Fruit fly (Drosophila melanogaster): ENCODE measurements around the gene CG13065.

The CG13065 gene

DNA sequence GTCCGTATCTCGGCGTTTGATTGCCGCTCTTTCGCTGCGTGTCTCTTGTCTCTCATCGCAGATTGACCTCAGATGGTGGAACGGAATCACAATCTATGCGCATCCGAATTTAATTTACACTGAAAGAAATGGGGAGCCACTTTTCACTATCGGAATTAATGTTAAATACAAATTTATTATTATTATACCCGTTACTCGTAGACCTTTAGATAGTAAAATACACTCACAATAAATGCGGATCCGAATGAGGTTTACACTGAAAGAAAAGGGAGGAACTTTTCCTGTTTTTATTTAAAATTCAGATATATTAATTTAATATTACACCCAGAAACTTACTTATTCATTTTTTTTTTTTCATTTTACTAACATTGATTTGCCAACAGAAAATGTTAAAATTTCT, 11.8 kb downstream of the CG13065 start (continued):
- peak; percentile 2 for TF ChIP-seq nmo (GFP tag; optimal IDR thresholded peaks at IDR 0.05)
- TF ChIP-seq dpn (GFP tag; optimal IDR thresholded peaks at IDR 0.05) = peak in 1 of 2 experiments; percentile 38
- no peak; the same call in 1 of the 2 replicates for TF ChIP-seq CG10366 (GFP tag; IDR thresholded peaks at IDR 0.05)
- no peak for TF ChIP-seq CG4360 (GFP tag; IDR thresholded peaks at IDR 0.05)
- TF ChIP-seq Ada2b (GFP tag; IDR thresholded peaks at IDR 0.05) = peak; percentile 58; the same call in 1 of the 2 replicates
- peak; percentile 22 for TF ChIP-seq Blimp-1 (GFP tag; optimal IDR thresholded peaks at IDR 0.05)
- TF ChIP-seq H15 (GFP tag; IDR thresholded peaks at IDR 0.05) = peak; percentile 53; the same call in 1 of the 3 replicates
- peak; percentile 47; the same call in 1 of the 3 replicates for TF ChIP-seq ase (GFP tag; IDR thresholded peaks at IDR 0.05)
- TF ChIP-seq ap (GFP tag; IDR thresholded peaks at IDR 0.05) = peak; percentile 65
- TF ChIP-seq fu2 (GFP tag; optimal IDR thresholded peaks at IDR 0.05) = no peak
- 0 out of 2 replicates have a peak, but pooled peaks have one; percentile 28 for TF ChIP-seq ranshi (GFP tag; IDR thresholded peaks at IDR 0.05)
- peak; percentile 23 for TF ChIP-seq CG10209 (GFP tag; optimal IDR thresholded peaks at IDR 0.05)
- 0 out of 2 replicates have a peak, but pooled peaks have one; percentile 43 for TF ChIP-seq Ptx1 (GFP tag; IDR thresholded peaks at IDR 0.05)
- TF ChIP-seq CG9876 (GFP tag; optimal IDR thresholded peaks at IDR 0.05) = no peak
- peak; percentile 64; the same call in 1 of the 2 replicates for TF ChIP-seq esg (GFP tag; conservative IDR thresholded peaks at IDR 0.05)
- no peak for TF ChIP-seq Fer2 (tag; optimal IDR thresholded peaks at IDR 0.05)
- no peak for TF ChIP-seq CG10147 (GFP tag; optimal IDR thresholded peaks at IDR 0.05)
- TF ChIP-seq CG13424 (tag; optimal IDR thresholded peaks at IDR 0.05) = peak; percentile 41
- no peak for TF ChIP-seq ssp (GFP tag; IDR thresholded peaks at IDR 0.05)
- peak; percentile 38 for TF ChIP-seq CG4424 (GFP tag; optimal IDR thresholded peaks at IDR 0.05)
- TF ChIP-seq HLH3B (GFP tag; IDR thresholded peaks at IDR 0.05) = no peak
- 0 out of 3 replicates have a peak, but pooled peaks have one; percentile 21 for TF ChIP-seq CG7357 (GFP tag; IDR thresholded peaks at IDR 0.05)

DNA sequence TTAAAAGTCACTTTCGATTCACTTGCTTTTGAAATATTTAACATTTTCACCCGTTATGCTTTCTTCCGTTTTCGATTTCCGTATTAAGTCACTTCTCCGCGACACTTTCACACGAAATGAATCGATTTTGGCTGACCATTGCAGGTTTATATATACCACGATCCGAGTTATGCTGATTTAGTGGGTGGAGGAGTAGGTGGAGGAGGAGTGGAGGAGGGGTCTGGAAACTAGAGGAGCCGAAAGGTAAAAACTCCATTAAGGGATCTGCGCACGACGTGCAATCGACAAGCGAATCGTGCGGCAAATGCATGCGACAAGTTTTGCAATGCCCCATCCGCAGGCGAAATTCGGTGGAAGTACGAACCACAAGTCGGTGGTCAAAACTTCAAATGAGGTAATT, 13.6 kb downstream of the CG13065 start, which contains the start of gene CG13045:
Gene CG13045, minus strand, starts transcription at position 101 of the 400 bp plus-strand sequence.
- no peak for TF ChIP-seq gcm2 (GFP tag; optimal IDR thresholded peaks at IDR 0.05)
- 0 out of 3 replicates have a peak, but pooled peaks have one; percentile 11 for TF ChIP-seq C15 (GFP tag; IDR thresholded peaks at IDR 0.05)
- TF ChIP-seq Fer1 (GFP tag; optimal IDR thresholded peaks at IDR 0.05) = no peak

DNA sequence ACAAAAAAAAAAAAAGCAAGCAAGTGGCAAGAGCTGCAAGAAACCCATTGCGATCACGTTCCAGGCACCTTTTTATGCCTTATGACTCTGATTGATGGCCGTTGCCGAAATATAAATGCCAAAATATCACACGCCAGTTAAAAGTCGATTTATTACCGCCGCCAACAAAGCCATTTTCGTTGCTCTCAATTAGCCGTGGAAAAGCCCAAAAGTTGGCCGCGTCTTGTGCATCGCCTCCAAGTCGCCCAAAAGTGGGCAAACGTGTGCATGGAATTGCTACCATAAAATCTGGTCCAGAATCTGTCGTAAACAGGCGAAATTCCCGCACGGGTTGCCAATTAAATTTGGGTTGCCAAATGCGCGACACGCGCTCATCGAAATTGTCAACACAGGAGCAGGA, 14.4 kb downstream of the CG13065 start:
- TF ChIP-seq Neu2 (GFP tag; optimal IDR thresholded peaks at IDR 0.05; ENCODE audit: borderline replicate concordance) (no peak), Abd-B (GFP tag; optimal IDR thresholded peaks at IDR 0.05) (peak; percentile 11), Vsx1 (GFP tag; optimal IDR thresholded peaks at IDR 0.05) (peak; percentile 49), CG13287 (GFP tag; IDR thresholded peaks at IDR 0.05; ENCODE audit: partially characterized antibody) (peak; percentile 10; the same call in 1 of the 2 replicates), CG9797 (GFP tag; optimal IDR thresholded peaks at IDR 0.05) (no peak), pita (GFP tag; optimal IDR thresholded peaks at IDR 0.05) (no peak), z (GFP tag; IDR thresholded peaks at IDR 0.05) (0 out of 3 replicates have a peak, but pooled peaks have one; percentile 17), CG42726 (GFP tag; IDR thresholded peaks at IDR 0.05; ENCODE audit: partially characterized antibody) (0 out of 2 replicates have a peak, but pooled peaks have one; percentile 34)

DNA sequence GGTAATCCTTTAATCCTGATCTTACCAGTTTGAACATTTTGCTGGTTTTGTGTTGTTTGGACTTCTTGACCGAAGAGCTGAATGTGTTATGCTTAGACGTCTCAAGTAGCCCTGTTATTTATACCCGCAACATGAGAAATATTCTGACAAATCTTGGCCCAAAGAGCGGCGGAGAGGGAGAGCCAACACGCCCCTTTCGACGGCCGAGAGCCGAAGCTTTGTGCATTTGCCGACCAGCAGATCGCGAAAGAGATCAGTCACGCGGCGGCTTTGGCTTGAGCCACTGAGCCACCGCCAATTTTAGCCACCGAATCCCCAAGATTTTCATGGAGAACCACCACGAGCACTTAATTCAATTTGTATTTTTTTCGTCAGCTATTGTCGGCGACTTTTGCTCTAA, 18.2 kb downstream of the CG13065 start, which contains the start of gene CG4962:
Gene CG4962, minus strand, starts transcription at position 101 of the 400 bp plus-strand sequence.
- no peak for TF ChIP-seq corto (GFP tag; optimal IDR thresholded peaks at IDR 0.05)
- TF ChIP-seq BEAF-32 (GFP tag; optimal IDR thresholded peaks at IDR 0.05) = no peak
- TF ChIP-seq Dll (GFP tag; IDR thresholded peaks at IDR 0.05; ENCODE audit: partially characterized antibody) = no peak
- no peak for TF ChIP-seq slp2 (GFP tag; optimal IDR thresholded peaks at IDR 0.05)
- no peak for TF ChIP-seq lov (optimal IDR thresholded peaks at IDR 0.05)
- TF ChIP-seq lov (GFP tag; IDR thresholded peaks at IDR 0.05) = no peak
- TF ChIP-seq Sry-δ (GFP tag; optimal IDR thresholded peaks at IDR 0.05) = no peak
- TF ChIP-seq CG18619 (GFP tag; optimal IDR thresholded peaks at IDR 0.05) = no peak
- no peak for TF ChIP-seq so (GFP tag; IDR thresholded peaks at IDR 0.05)
- TF ChIP-seq unc-4 (GFP tag; IDR thresholded peaks at IDR 0.05; ENCODE audit: partially characterized antibody) = no peak
- TF ChIP-seq sug (tag; optimal IDR thresholded peaks at IDR 0.05) = no peak
- TF ChIP-seq vvl (GFP tag; IDR thresholded peaks at IDR 0.05) = no peak
